Fruit fly (Drosophila melanogaster) whole organism, wandering third instar larva: ENCODE data around the gene CG43679.

Experiments
- Abd-B ChIP-seq: fragments of >200 bp; optimal IDR thresholded peaks from 2 replicates; lab custom pipeline; 2017; ENCODE audit warnings: missing biosample characterization, missing genetic modification characterization
- CG32264 ChIP-seq: fragments of 200-800 bp; sonication (Bioruptor generic); optimal IDR thresholded peaks from 2 replicates; lab custom pipeline; 2016; ENCODE audit warnings: missing biosample characterization, missing genetic modification characterization
- CG9705 ChIP-seq: fragments of 200-800 bp; sonication (Bioruptor generic); optimal IDR thresholded peaks from 2 replicates; lab custom pipeline; 2018; ENCODE audit warnings: missing biosample characterization, mild to moderate bottlenecking, missing genetic modification characterization
- CrebA ChIP-seq: fragments of 200-800 bp; sonication (Bioruptor generic); optimal IDR thresholded peaks from 2 replicates; lab custom pipeline; 2016; ENCODE audit warnings: missing biosample characterization, mild to moderate bottlenecking, missing genetic modification characterization, borderline replicate concordance
- Dfd ChIP-seq: fragments of >200 bp; optimal IDR thresholded peaks from 2 replicates; lab custom pipeline; 2017; ENCODE audit warnings: missing biosample characterization, missing genetic modification characterization
- Dif ChIP-seq: fragments of 200-275, 200-300 bp; sonication (Bioruptor generic); optimal IDR thresholded peaks from 2 replicates; lab custom pipeline; 2018; ENCODE audit warnings: missing biosample characterization, missing genetic modification characterization; ENCODE audit not compliant: partially characterized antibody
- GATAd ChIP-seq: sonication (Bioruptor generic); optimal IDR thresholded peaks from 2 replicates; lab custom pipeline; 2016; ENCODE audit warnings: missing biosample characterization, missing genetic modification characterization
- HLH106 ChIP-seq: fragments of 200-800 bp; optimal IDR thresholded peaks from 3 replicates; lab custom pipeline; 2019; ENCODE audit warnings: missing biosample characterization, mild to moderate bottlenecking, missing genetic modification characterization, moderate library complexity
- Hr78 ChIP-seq: fragments of >200 bp; optimal IDR thresholded peaks from 2 replicates; lab custom pipeline; 2017; ENCODE audit warnings: missing biosample characterization, missing genetic modification characterization
- Jra ChIP-seq: sonication (Bioruptor generic); optimal IDR thresholded peaks from 2 replicates; lab custom pipeline; 2016; ENCODE audit warnings: missing biosample characterization, missing genetic modification characterization
- Myc ChIP-seq: fragments of >200 bp; optimal IDR thresholded peaks from 2 replicates; lab custom pipeline; 2017
- OdsH ChIP-seq: fragments of 200-800 bp; sonication (Bioruptor generic); optimal IDR thresholded peaks from 2 replicates; lab custom pipeline; 2016; ENCODE audit warnings: missing biosample characterization, mild to moderate bottlenecking, missing genetic modification characterization
- Rel ChIP-seq, 2 experiments: fragments of 200-800 bp; sonication (Bioruptor generic) in 1 of 2; optimal IDR thresholded peaks; 2 replicates in 1 of 2; 3 replicates in 1 of 2; lab custom pipeline; 2016 to 2019; ENCODE audit warnings: mild to moderate bottlenecking in 2 of 2, missing biosample characterization in 2 of 2, missing genetic modification characterization in 2 of 2, moderate library complexity in 1 of 2
- Sp1 ChIP-seq: fragments of 200-800 bp; sonication (Bioruptor generic); optimal IDR thresholded peaks from 3 replicates; lab custom pipeline; 2019; ENCODE audit warnings: missing biosample characterization, mild to moderate bottlenecking, missing genetic modification characterization, moderate library complexity
- Vsx2 ChIP-seq: fragments of 200-300, 225-300 bp; sonication (Bioruptor generic); optimal IDR thresholded peaks from 2 replicates; lab custom pipeline; 2018; ENCODE audit warnings: missing biosample characterization, missing genetic modification characterization; ENCODE audit not compliant: partially characterized antibody
- br ChIP-seq: fragments of 200-800 bp; sonication (Bioruptor generic); optimal IDR thresholded peaks from 2 replicates; lab custom pipeline; 2016; ENCODE audit warnings: missing biosample characterization, missing genetic modification characterization
- brk ChIP-seq: fragments of 200-800 bp; sonication (Bioruptor generic); optimal IDR thresholded peaks from 2 replicates; lab custom pipeline; 2016; ENCODE audit warnings: missing biosample characterization, mild to moderate bottlenecking, missing genetic modification characterization
- dl ChIP-seq, 2 experiments: fragments of 175-275, 200-275 bp in 1 of 2; fragments of 200-275 bp in 1 of 2; sonication (Bioruptor generic); optimal IDR thresholded peaks; lab custom pipeline; 2018; ENCODE audit warnings: mild to moderate bottlenecking in 2 of 2, missing biosample characterization in 2 of 2, missing genetic modification characterization in 2 of 2, moderate library complexity in 2 of 2; ENCODE audit not compliant: partially characterized antibody in 2 of 2, insufficient read depth in 1 of 2
- dmrt93B ChIP-seq: fragments of 200-800 bp; sonication (Bioruptor generic); optimal IDR thresholded peaks from 2 replicates; lab custom pipeline; 2018; ENCODE audit warnings: missing biosample characterization, mild to moderate bottlenecking, missing genetic modification characterization
- dsf ChIP-seq: sonication (Bioruptor generic); optimal IDR thresholded peaks from 2 replicates; lab custom pipeline; 2016; ENCODE audit warnings: missing biosample characterization, missing genetic modification characterization, borderline replicate concordance
- foxo ChIP-seq, 2 experiments: fragments of 200-800 bp; sonication (Bioruptor generic); optimal IDR thresholded peaks; 2 replicates in 1 of 2; 3 replicates in 1 of 2; lab custom pipeline; 2016 to 2017; ENCODE audit warnings: missing biosample characterization in 2 of 2, missing genetic modification characterization in 2 of 2
- fru ChIP-seq: fragments of 200-800 bp; sonication (Bioruptor generic); optimal IDR thresholded peaks from 3 replicates; lab custom pipeline; 2016; ENCODE audit warnings: missing biosample characterization, mild to moderate bottlenecking, missing genetic modification characterization
- h ChIP-seq: fragments of 200-800 bp; sonication (Bioruptor generic); optimal IDR thresholded peaks from 3 replicates; lab custom pipeline; 2016; ENCODE audit warnings: missing biosample characterization, mild to moderate bottlenecking, missing genetic modification characterization
- psq ChIP-seq: fragments of 200-800 bp; sonication (Bioruptor generic); optimal IDR thresholded peaks from 3 replicates; lab custom pipeline; 2017; ENCODE audit warnings: missing biosample characterization, mild to moderate bottlenecking, missing genetic modification characterization, moderate library complexity
- rgr ChIP-seq: fragments of 200-800 bp; sonication (Bioruptor generic); optimal IDR thresholded peaks from 3 replicates; lab custom pipeline; 2016; ENCODE audit warnings: missing biosample characterization, mild to moderate bottlenecking, missing genetic modification characterization
- sage ChIP-seq: fragments of 200-800 bp; sonication (Bioruptor generic); optimal IDR thresholded peaks from 2 replicates; lab custom pipeline; 2016; ENCODE audit warnings: missing biosample characterization, mild to moderate bottlenecking, missing genetic modification characterization
- sv ChIP-seq: fragments of 200-800 bp; sonication (Bioruptor generic); optimal IDR thresholded peaks from 3 replicates; lab custom pipeline; 2016; ENCODE audit warnings: missing biosample characterization, missing genetic modification characterization
- woc ChIP-seq: sonication (Bioruptor generic); optimal IDR thresholded peaks from 2 replicates; lab custom pipeline; 2016; ENCODE audit warnings: missing biosample characterization, mild to moderate bottlenecking, missing genetic modification characterization

The CG43679 gene

DNA sequence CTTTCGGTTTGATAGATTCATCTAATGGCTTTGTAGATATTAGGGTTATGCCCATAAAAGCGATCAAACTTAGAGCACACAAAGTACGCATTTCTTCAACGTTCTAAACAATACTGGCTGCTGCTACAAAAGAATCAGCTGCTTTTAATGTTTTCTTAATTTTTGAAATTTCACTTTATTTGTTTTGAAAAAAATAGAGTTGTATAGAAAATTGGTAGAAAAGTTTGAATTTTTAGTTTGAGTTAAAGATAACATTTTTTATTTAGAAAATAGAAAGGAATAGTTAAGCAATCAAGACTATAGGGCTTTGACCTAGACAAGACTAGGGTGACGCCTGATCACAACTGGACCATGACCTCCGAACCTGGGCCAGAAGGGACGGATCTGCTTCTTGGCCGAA lies 1.1 kb downstream of the CG43679 start, which contains the start of gene CG18581:
CG18581 (minus strand) TSS at position 101 of the 400 bp plus-strand sequence.
- TF ChIP-seq Hr78 (GFP tag; lab: Kevin White, UChicago) (no peak), HLH106 (tag; lab: Kevin White, UChicago) (no peak), dl (GFP tag; optimal IDR thresholded peaks at IDR 0.05; lab: Kevin White, UChicago; ENCODE audit: insufficient read depth in 1 of 2, partially characterized antibody in 2 of 2) (no peak), CrebA (GFP tag; lab: Kevin White, UChicago) (no peak), Rel (GFP tag; optimal IDR thresholded peaks at IDR 0.05; lab: Kevin White, UChicago) (no peak), Rel (tag; optimal IDR thresholded peaks at IDR 0.05; lab: Kevin White, UChicago) (no peak)
- TF ChIP-seq, all 38 proteins: peak for 0

DNA sequence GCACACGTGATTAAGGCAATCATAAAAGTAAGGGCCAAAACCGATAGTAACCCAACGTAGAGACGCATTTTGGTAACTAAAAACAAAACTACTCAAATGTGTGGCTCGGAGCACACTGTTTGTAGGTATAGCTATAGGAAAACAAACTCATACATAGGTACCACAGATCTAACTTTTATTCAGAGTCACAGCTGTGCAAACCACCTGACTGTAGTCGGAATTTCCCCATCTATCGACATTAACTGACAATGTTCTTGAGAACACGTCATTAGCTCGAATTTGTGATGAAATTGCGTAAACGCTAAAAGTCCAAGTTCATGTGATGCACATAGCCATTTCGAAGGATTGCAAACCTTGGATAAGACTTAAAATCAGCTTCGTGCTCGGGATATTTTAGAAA lies 1.8 kb downstream of the CG43679 start, which contains the start of gene CG43678:
CG43678 (minus strand) TSS at position 101 of the 400 bp plus-strand sequence.
- no peak for TF ChIP-seq sage (GFP tag; lab: Kevin White, UChicago)
- TF ChIP-seq Vsx2 (GFP tag; lab: Kevin White, UChicago): no peak
- no peak for TF ChIP-seq Abd-B (GFP tag; lab: Kevin White, UChicago)
- no peak for TF ChIP-seq h (GFP tag; lab: Kevin White, UChicago)
- no peak for TF ChIP-seq HLH106 (tag; lab: Kevin White, UChicago)
- no peak for TF ChIP-seq br (GFP tag; lab: Kevin White, UChicago)
- no peak for TF ChIP-seq dsf (GFP tag; lab: Kevin White, UChicago)
- no peak for TF ChIP-seq fru (GFP tag; lab: Kevin White, UChicago)
- TF ChIP-seq psq (GFP tag; lab: Kevin White, UChicago): no peak
- TF ChIP-seq rgr (GFP tag; lab: Kevin White, UChicago): no peak
- no peak for TF ChIP-seq Dfd (GFP tag; lab: Kevin White, UChicago)
- TF ChIP-seq Rel (GFP tag; optimal IDR thresholded peaks at IDR 0.05; lab: Kevin White, UChicago): no peak
- no peak for TF ChIP-seq Rel (tag; optimal IDR thresholded peaks at IDR 0.05; lab: Kevin White, UChicago)
- TF ChIP-seq OdsH: no peak
- TF ChIP-seq Sp1 (GFP tag; lab: Kevin White, UChicago): no peak
- no peak for TF ChIP-seq Dif (GFP tag; lab: Kevin White, UChicago)
- no peak for TF ChIP-seq CG32264 (GFP tag; lab: Kevin White, UChicago)

DNA sequence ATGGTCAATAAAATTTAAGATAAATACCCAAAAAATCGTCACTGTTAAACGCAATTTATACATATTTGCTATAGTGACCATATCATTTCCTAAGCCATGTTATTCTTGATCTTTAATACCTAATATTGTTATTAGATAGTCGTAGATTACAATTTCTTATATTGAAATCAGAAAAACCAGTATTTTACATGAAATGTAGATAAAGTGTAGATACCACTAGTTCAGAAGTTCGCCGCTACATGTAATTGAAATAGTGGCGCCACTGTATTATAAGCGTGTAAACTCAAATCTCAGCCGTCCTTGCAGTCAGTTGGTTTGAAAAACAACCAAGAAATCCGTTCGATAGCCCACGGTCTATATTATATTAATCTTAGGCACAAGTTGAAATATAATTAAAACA lies 3.1 kb downstream of the CG43679 start:
- TF ChIP-seq sv (GFP tag; lab: Kevin White, UChicago) (no peak), woc (GFP tag; lab: Kevin White, UChicago) (no peak), Myc (lab: Kevin White, UChicago) (peak; percentile 12), brk (GFP tag; lab: Kevin White, UChicago) (no peak), GATAd (GFP tag; lab: Kevin White, UChicago) (no peak)
- TF ChIP-seq, all 38 proteins: peak for 1

DNA sequence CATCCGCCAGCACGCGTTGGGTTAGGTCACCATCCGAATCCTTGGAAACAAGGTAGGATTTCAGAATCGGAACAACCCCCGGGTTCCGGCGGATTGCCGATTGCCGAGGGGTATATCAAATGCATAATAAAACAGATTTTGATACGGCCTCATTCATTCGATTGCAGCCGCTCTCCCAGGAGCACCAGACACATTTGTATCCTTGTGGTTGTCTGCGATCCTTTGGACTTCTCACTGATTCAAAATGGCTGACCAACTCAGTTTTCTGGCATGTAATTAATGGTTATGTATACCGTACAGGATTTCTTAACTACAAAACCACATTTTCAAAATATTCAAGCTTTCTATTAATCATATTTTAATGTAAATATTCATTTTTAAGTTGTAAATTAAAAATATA lies 3.6 kb downstream of the CG43679 start:
- TF ChIP-seq CG32264 (GFP tag; lab: Kevin White, UChicago) (no peak), foxo (GFP tag; optimal IDR thresholded peaks at IDR 0.05; lab: Kevin White, UChicago) (no peak), Myc (lab: Kevin White, UChicago) (no peak), CrebA (GFP tag; lab: Kevin White, UChicago) (no peak), brk (GFP tag; lab: Kevin White, UChicago) (no peak), OdsH (no peak), sv (GFP tag; lab: Kevin White, UChicago) (no peak), Sp1 (GFP tag; lab: Kevin White, UChicago) (no peak)

DNA sequence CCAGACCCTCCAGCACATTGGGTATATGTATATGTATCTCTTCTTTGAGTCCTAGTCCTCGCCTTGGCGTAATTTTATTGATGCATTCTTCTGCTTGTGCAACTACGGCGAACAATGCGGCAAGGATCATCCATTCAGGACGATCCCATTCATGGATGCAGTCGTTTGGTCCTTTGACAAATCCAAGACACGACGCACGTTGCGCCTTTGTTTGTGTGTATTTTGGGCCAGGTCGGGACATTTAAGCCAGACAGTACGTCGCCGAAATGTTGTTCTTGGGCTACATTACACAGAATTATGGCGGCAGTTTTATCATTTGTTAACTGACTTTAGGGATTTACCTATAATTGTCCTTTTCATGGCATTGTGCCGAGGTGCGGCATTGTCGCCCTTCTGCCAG lies 6.1 kb downstream of the CG43679 start:
- no peak for TF ChIP-seq dsf (GFP tag; lab: Kevin White, UChicago)
- no peak for TF ChIP-seq dmrt93B (GFP tag; lab: Kevin White, UChicago)
- TF ChIP-seq psq (GFP tag; lab: Kevin White, UChicago): no peak
- TF ChIP-seq CG9705 (GFP tag; lab: Kevin White, UChicago): no peak
- TF ChIP-seq Hr78 (GFP tag; lab: Kevin White, UChicago): no peak
- TF ChIP-seq foxo (GFP tag; optimal IDR thresholded peaks at IDR 0.05; lab: Kevin White, UChicago): no peak
- TF ChIP-seq Dfd (GFP tag; lab: Kevin White, UChicago): no peak
- TF ChIP-seq GATAd (GFP tag; lab: Kevin White, UChicago): no peak
- no peak for TF ChIP-seq Jra (GFP tag; lab: Kevin White, UChicago)
- no peak for TF ChIP-seq Dif (GFP tag; lab: Kevin White, UChicago)
